Worm (Caenorhabditis elegans): ENCODE measurements around the gene F38B6.4.

The F38B6.4 gene

ce11 chrX:6656251-6656650, 18.4 kb upstream of the F38B6.4 start:
- TF ChIP-seq flh-1 (GFP tag; optimal IDR thresholded peaks at IDR 0.05) (no peak), zip-8 (tag; optimal IDR thresholded peaks at IDR 0.05) (no peak), elt-1 (tag; optimal IDR thresholded peaks at IDR 0.05; ENCODE audit: borderline replicate concordance, insufficient read depth) (no peak), mls-2 (tag; optimal IDR thresholded peaks at IDR 0.05) (no peak), ces-1 (GFP tag; optimal IDR thresholded peaks at IDR 0.05) (no peak), sptf-1 (tag; optimal IDR thresholded peaks at IDR 0.05) (no peak), mab-5 (tag; optimal IDR thresholded peaks at IDR 0.05) (no peak), unc-39 (tag; optimal IDR thresholded peaks at IDR 0.05) (no peak), cnd-1 (tag; optimal IDR thresholded peaks at IDR 0.05) (no peak), nhr-12 (tag; optimal IDR thresholded peaks at IDR 0.05) (no peak), nhr-2 (tag; optimal IDR thresholded peaks at IDR 0.05) (no peak), nhr-76 (tag; optimal IDR thresholded peaks at IDR 0.05) (no peak)

- no peak for TF ChIP-seq ceh-43 (GFP tag; optimal IDR thresholded peaks at IDR 0.05)
- TF ChIP-seq mab-5 (tag; optimal IDR thresholded peaks at IDR 0.05), result no peak
- no peak for TF ChIP-seq ztf-11 (tag; optimal IDR thresholded peaks at IDR 0.05)
- no peak for TF ChIP-seq ceh-83 (GFP tag; optimal IDR thresholded peaks at IDR 0.05)
- TF ChIP-seq hlh-1 (tag; optimal IDR thresholded peaks at IDR 0.05), result no peak
- TF ChIP-seq nhr-28 (tag; optimal IDR thresholded peaks at IDR 0.05), result no peak
- no peak for TF ChIP-seq unc-39 (tag; optimal IDR thresholded peaks at IDR 0.05)
These were observed 17.9 kb upstream of the F38B6.4 start for ce11 chrX:6656770-6657169.

- TF ChIP-seq nhr-28 (tag; optimal IDR thresholded peaks at IDR 0.05) (no peak), flh-1 (GFP tag; optimal IDR thresholded peaks at IDR 0.05) (no peak), elt-3 (tag; optimal IDR thresholded peaks at IDR 0.05) (no peak), sem-2 (GFP tag; optimal IDR thresholded peaks at IDR 0.05) (no peak), blmp-1 (tag; optimal IDR thresholded peaks at IDR 0.05) (no peak), zip-8 (tag; optimal IDR thresholded peaks at IDR 0.05) (no peak), pha-4 (tag; optimal IDR thresholded peaks at IDR 0.05) (no peak), ceh-39 (tag; optimal IDR thresholded peaks at IDR 0.05) (no peak), cnd-1 (tag; optimal IDR thresholded peaks at IDR 0.05) (no peak), unc-62 (GFP tag; optimal IDR thresholded peaks at IDR 0.05) (no peak), hlh-1 (tag; optimal IDR thresholded peaks at IDR 0.05) (no peak), mls-2 (tag; optimal IDR thresholded peaks at IDR 0.05) (no peak), nhr-237 (tag; optimal IDR thresholded peaks at IDR 0.05) (no peak), ztf-11 (tag; optimal IDR thresholded peaks at IDR 0.05) (no peak), unc-120 (tag; optimal IDR thresholded peaks at IDR 0.05; ENCODE audit: poor library complexity, severe bottlenecking) (no peak), tbx-8 (GFP tag; optimal IDR thresholded peaks at IDR 0.05) (no peak), nhr-2 (tag; optimal IDR thresholded peaks at IDR 0.05) (no peak), ham-2 (GFP tag; optimal IDR thresholded peaks at IDR 0.05) (no peak)
These were observed 12.4 kb upstream of the F38B6.4 start for ce11 chrX:6662267-6662666.

- TF ChIP-seq lin-13 (tag; optimal IDR thresholded peaks at IDR 0.05) (no peak), mab-5 (tag; optimal IDR thresholded peaks at IDR 0.05) (no peak), elt-1 (tag; optimal IDR thresholded peaks at IDR 0.05; ENCODE audit: borderline replicate concordance, insufficient read depth) (no peak), blmp-1 (tag; optimal IDR thresholded peaks at IDR 0.05) (no peak), unc-39 (tag; optimal IDR thresholded peaks at IDR 0.05) (no peak), zip-8 (tag; optimal IDR thresholded peaks at IDR 0.05) (no peak), nhr-12 (tag; optimal IDR thresholded peaks at IDR 0.05) (no peak), cnd-1 (tag; optimal IDR thresholded peaks at IDR 0.05) (no peak), snpc-4 (tag; optimal IDR thresholded peaks at IDR 0.05) (no peak), flh-1 (GFP tag; optimal IDR thresholded peaks at IDR 0.05) (no peak), unc-62 (GFP tag; optimal IDR thresholded peaks at IDR 0.05) (no peak), elt-3 (tag; optimal IDR thresholded peaks at IDR 0.05) (no peak), unc-120 (tag; optimal IDR thresholded peaks at IDR 0.05; ENCODE audit: poor library complexity, severe bottlenecking) (no peak), nhr-2 (tag; optimal IDR thresholded peaks at IDR 0.05) (no peak), ceh-83 (GFP tag; optimal IDR thresholded peaks at IDR 0.05) (no peak), lin-32 (GFP tag; optimal IDR thresholded peaks at IDR 0.05) (no peak), drap-1 (GFP tag; optimal IDR thresholded peaks at IDR 0.05) (no peak), ceh-43 (GFP tag; optimal IDR thresholded peaks at IDR 0.05) (no peak)
These were observed 10.8 kb upstream of the F38B6.4 start for ce11 chrX:6663780-6664437.
